Fruit fly (Drosophila melanogaster): Measurements from ENCODE around the gene CG12307.

Gene CG12307

dm6 chr2L:11628292-11628691, 23.5 kb downstream of the CG12307 start (continued):
- TF ChIP-seq Meics (GFP tag; optimal IDR thresholded peaks at IDR 0.05) (peak; percentile 48), gt (GFP tag; IDR thresholded peaks at IDR 0.05) (no peak), gcm2 (GFP tag; optimal IDR thresholded peaks at IDR 0.05) (no peak), CG31224 (GFP tag; IDR thresholded peaks at IDR 0.05) (no peak), lilli (GFP tag; optimal IDR thresholded peaks at IDR 0.05) (peak; percentile 2), gsb-n (tag; optimal IDR thresholded peaks at IDR 0.05) (no peak), CG9727 (GFP tag; optimal IDR thresholded peaks at IDR 0.05) (peak; percentile 2), mam (GFP tag; optimal IDR thresholded peaks at IDR 0.05) (peak; percentile 31), jing (GFP tag; optimal IDR thresholded peaks at IDR 0.05) (no peak), CG7271 (tag; optimal IDR thresholded peaks at IDR 0.05) (no peak), CG18599 (GFP tag; optimal IDR thresholded peaks at IDR 0.05) (peak; percentile 68), CG10654 (GFP tag; optimal IDR thresholded peaks at IDR 0.05) (no peak), CG12236 (GFP tag; optimal IDR thresholded peaks at IDR 0.05) (no peak), pnt (GFP tag; optimal IDR thresholded peaks at IDR 0.05) (no peak), lab (GFP tag; optimal IDR thresholded peaks at IDR 0.05) (peak; percentile 60), CG1647 (GFP tag; optimal IDR thresholded peaks at IDR 0.05) (no peak), CG3281 (GFP tag; optimal IDR thresholded peaks at IDR 0.05) (peak; percentile 51), CG8089 (GFP tag; optimal IDR thresholded peaks at IDR 0.05) (no peak)

dm6 chr2L:11624190-11624589, 27.6 kb downstream of the CG12307 start:
- TF ChIP-seq CG7556 (GFP tag; optimal IDR thresholded peaks at IDR 0.05) (no peak), CTCF (GFP tag; optimal IDR thresholded peaks at IDR 0.05) (peak; percentile 68), CG7372 (GFP tag; IDR thresholded peaks at IDR 0.05) (no peak)

- TF ChIP-seq br (optimal IDR thresholded peaks at IDR 0.05) (no peak), Oli (tag; optimal IDR thresholded peaks at IDR 0.05) (no peak), grn (GFP tag; optimal IDR thresholded peaks at IDR 0.05) (no peak), Dip3 (GFP tag; optimal IDR thresholded peaks at IDR 0.05) (no peak), zfh1 (GFP tag; IDR thresholded peaks at IDR 0.05) (no peak), sna (GFP tag; IDR thresholded peaks at IDR 0.05; ENCODE audit: partially characterized antibody) (no peak), CG12391 (tag; optimal IDR thresholded peaks at IDR 0.05) (no peak), Rfx (GFP tag; IDR thresholded peaks at IDR 0.05) (no peak), CG1529 (GFP tag; optimal IDR thresholded peaks at IDR 0.05) (no peak), CG16813 (GFP tag; IDR thresholded peaks at IDR 0.05; ENCODE audit: partially characterized antibody) (no peak), lmd (GFP tag; IDR thresholded peaks at IDR 0.05) (no peak), Abd-B (GFP tag; optimal IDR thresholded peaks at IDR 0.05) (no peak), ac (GFP tag; optimal IDR thresholded peaks at IDR 0.05) (no peak), tap (tag; optimal IDR thresholded peaks at IDR 0.05) (no peak), sens (GFP tag) (no peak)
These were observed 40.1 kb downstream of the CG12307 start, which contains the start of gene spag4 for dm6 chr2L:11611672-11612071. TSS of gene spag4 (minus strand) at chr2L:11611772.

Measured in whole organism, embryonic.